Fruit fly (Drosophila melanogaster): ENCODE results near the gene CG46339.
A peak's percentile ranks its signal among the peaks of the same experiment; 100 is the strongest.

Gene CG46339

DNA sequence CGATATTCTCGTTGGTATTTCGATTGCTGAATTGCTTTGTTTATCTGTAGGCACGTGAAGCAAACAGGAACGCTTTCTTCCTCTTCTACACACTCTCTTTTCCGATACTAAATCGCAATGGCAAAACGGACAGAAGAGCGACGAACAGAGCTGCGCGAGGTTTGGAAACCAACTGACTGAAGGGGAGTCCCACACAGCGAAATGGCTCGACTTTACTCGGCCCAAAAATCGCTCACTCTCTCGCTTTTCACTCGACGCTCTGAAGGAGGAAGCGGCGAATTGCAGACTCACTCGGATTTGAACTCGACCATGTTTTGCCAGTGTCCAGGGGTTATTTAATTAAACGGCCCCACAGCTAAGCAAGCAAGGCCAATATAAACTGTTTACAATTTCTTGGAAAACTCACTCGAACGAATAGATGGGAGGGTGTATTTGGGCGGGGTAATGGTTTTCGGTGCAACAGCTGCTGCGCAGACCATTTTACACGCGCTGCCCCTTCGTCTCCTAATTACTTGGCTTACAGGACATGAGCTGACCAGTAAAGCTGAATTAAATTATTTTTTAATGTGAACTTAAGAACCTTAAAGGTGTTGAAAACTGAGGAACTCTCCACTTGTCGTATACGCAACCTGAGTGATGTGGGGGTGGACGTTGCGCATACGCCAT is 42.9 kb downstream of the CG46339 start, which contains the start of gene CG6330:
TSS of gene CG6330 (minus strand) at position 178 of the 666 bp plus-strand sequence.
- TF ChIP-seq CG31627 (GFP tag; optimal IDR thresholded peaks at IDR 0.05) (no peak), CG3032 (tag; optimal IDR thresholded peaks at IDR 0.05) (no peak), Gug (GFP tag; IDR thresholded peaks at IDR 0.05) (no peak), CG15336 (GFP tag; IDR thresholded peaks at IDR 0.05) (no peak), Met (GFP tag; optimal IDR thresholded peaks at IDR 0.05) (no peak), CG32006 (GFP tag; optimal IDR thresholded peaks at IDR 0.05) (no peak), OdsH (GFP tag; optimal IDR thresholded peaks at IDR 0.05) (no peak), CG11294 (GFP tag; IDR thresholded peaks at IDR 0.05) (no peak), Sox14 (GFP tag; optimal IDR thresholded peaks at IDR 0.05) (no peak), Hr4 (GFP tag; optimal IDR thresholded peaks at IDR 0.05) (no peak), acj6 (GFP tag; optimal IDR thresholded peaks at IDR 0.05) (no peak), cyc (GFP tag; optimal IDR thresholded peaks at IDR 0.05) (no peak), fkh (GFP tag; optimal IDR thresholded peaks at IDR 0.05) (no peak)

DNA sequence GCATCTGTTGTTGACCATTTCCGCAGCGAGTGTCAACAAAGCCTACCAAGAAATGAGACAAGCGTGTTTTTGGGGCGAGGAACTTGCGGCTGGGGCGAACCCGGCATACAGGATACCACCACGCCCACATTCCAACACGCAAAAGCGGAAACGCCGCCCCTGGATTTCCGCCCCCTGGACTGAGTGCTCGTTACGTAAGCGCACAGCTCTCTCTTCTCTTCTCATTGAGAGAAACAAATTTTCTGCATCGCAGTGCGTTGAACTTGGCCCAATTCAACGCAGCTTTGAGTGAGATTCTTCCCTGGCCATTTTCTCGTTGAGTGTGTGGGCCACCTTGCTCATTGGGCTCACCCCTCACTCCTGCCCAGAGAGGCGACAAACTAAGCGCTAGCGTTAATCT is 44.9 kb downstream of the CG46339 start:
- TF ChIP-seq CG7368 (GFP tag; optimal IDR thresholded peaks at IDR 0.05) (peak; percentile 8), Gug (GFP tag; IDR thresholded peaks at IDR 0.05) (no peak), eg (GFP tag; IDR thresholded peaks at IDR 0.05) (0 out of 3 replicates have a peak, but pooled peaks have one; percentile 22), CG6854 (GFP tag; optimal IDR thresholded peaks at IDR 0.05) (peak; percentile 50), Eip93F (GFP tag; optimal IDR thresholded peaks at IDR 0.05) (no peak), Hr39 (GFP tag; optimal IDR thresholded peaks at IDR 0.05) (no peak), fkh (GFP tag; optimal IDR thresholded peaks at IDR 0.05) (no peak), topi (GFP tag; optimal IDR thresholded peaks at IDR 0.05) (no peak)

DNA sequence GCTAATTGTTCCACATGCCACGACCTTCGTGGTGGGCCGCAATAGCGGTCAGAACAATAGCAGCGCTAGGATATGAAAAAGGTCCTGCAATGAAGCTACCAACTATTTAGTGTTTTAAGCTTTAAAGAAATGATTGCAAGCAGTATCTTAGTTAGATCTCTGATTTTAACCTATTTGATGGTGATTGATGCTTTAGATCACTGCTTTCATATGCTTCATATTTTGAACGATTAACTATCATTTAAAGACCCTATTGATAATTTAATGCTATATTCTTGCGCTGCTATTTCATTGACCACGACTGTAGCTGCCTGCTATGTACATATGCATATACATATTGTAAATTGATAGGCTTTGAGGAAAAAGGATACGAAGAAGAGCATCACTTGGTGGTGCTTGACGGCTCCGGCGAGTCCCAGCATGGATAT is 48.2 kb downstream of the CG46339 start:
- TF ChIP-seq CG32006 (GFP tag; optimal IDR thresholded peaks at IDR 0.05) (peak; percentile 65), Gug (GFP tag; IDR thresholded peaks at IDR 0.05) (peak; percentile 42; the same call in 1 of the 2 replicates), esn (GFP tag; optimal IDR thresholded peaks at IDR 0.05) (peak; percentile 50), svp (GFP tag) (peak; percentile 94), net (GFP tag; optimal IDR thresholded peaks at IDR 0.05) (peak; percentile 50), CG11902 (GFP tag; optimal IDR thresholded peaks at IDR 0.05) (peak; percentile 67), Hr39 (GFP tag; optimal IDR thresholded peaks at IDR 0.05) (peak; percentile 70), lz (GFP tag; optimal IDR thresholded peaks at IDR 0.05) (peak; percentile 60), cyc (GFP tag; optimal IDR thresholded peaks at IDR 0.05) (peak; percentile 85), dac (GFP tag; optimal IDR thresholded peaks at IDR 0.05) (peak; percentile 49), dsx (GFP tag; optimal IDR thresholded peaks at IDR 0.05; ENCODE audit: poor library complexity, severe bottlenecking) (peak; percentile 83), OdsH (GFP tag; optimal IDR thresholded peaks at IDR 0.05) (peak; percentile 58), Eip93F (GFP tag; optimal IDR thresholded peaks at IDR 0.05) (no peak), CG3032 (tag; optimal IDR thresholded peaks at IDR 0.05) (peak; percentile 80), fkh (GFP tag; optimal IDR thresholded peaks at IDR 0.05) (peak; percentile 11), spab (GFP tag; optimal IDR thresholded peaks at IDR 0.05) (peak; percentile 82), Hr38 (GFP tag; optimal IDR thresholded peaks at IDR 0.05) (no peak), fd85E (GFP tag; optimal IDR thresholded peaks at IDR 0.05) (peak; percentile 66), acj6 (GFP tag; optimal IDR thresholded peaks at IDR 0.05) (peak; percentile 63), CG6854 (GFP tag; optimal IDR thresholded peaks at IDR 0.05) (no peak), CG8119 (GFP tag; IDR thresholded peaks at IDR 0.05) (peak; percentile 61), CG11294 (GFP tag; IDR thresholded peaks at IDR 0.05) (peak; percentile 64; the same call in 1 of the 2 replicates), topi (GFP tag; optimal IDR thresholded peaks at IDR 0.05) (peak; percentile 87), CG8632 (GFP tag; optimal IDR thresholded peaks at IDR 0.05) (peak; percentile 25), vri (GFP tag; optimal IDR thresholded peaks at IDR 0.05) (peak; percentile 22), Ets21C (GFP tag; optimal IDR thresholded peaks at IDR 0.05) (peak; percentile 19), CG31627 (GFP tag; optimal IDR thresholded peaks at IDR 0.05) (peak; percentile 61), CG1621 (tag; optimal IDR thresholded peaks at IDR 0.05) (peak; percentile 57), CG6163 (GFP tag; IDR thresholded peaks at IDR 0.05) (peak; percentile 62; the same call in 2 of the 3 replicates), Smox (GFP tag; optimal IDR thresholded peaks at IDR 0.05) (no peak), CG7368 (GFP tag; optimal IDR thresholded peaks at IDR 0.05) (peak; percentile 64), Sox14 (GFP tag; optimal IDR thresholded peaks at IDR 0.05) (peak; percentile 50), CG10669 (GFP tag; optimal IDR thresholded peaks at IDR 0.05) (peak; percentile 88), CG6808 (GFP tag; optimal IDR thresholded peaks at IDR 0.05) (peak; percentile 87), CG34406 (GFP tag; optimal IDR thresholded peaks at IDR 0.05) (peak; percentile 47), CG3919 (GFP tag; optimal IDR thresholded peaks at IDR 0.05) (peak; percentile 84), Lpt (GFP tag; optimal IDR thresholded peaks at IDR 0.05) (peak; percentile 7), CG6792 (GFP tag; optimal IDR thresholded peaks at IDR 0.05) (peak; percentile 51), CG15336 (GFP tag; IDR thresholded peaks at IDR 0.05) (peak; percentile 67), CG16779 (tag; optimal IDR thresholded peaks at IDR 0.05) (peak; percentile 56), eg (GFP tag; IDR thresholded peaks at IDR 0.05) (peak; percentile 68), Eip75B (GFP tag; optimal IDR thresholded peaks at IDR 0.05) (peak; percentile 53)
